Fruit fly (Drosophila melanogaster): ENCODE data around the gene Slc25A46b.

Gene Slc25A46b

dm6 chr2L:18141471-18142345 lies 45.3 kb downstream of the Slc25A46b start (continued):
- TF ChIP-seq CG11560 (tag; IDR thresholded peaks at IDR 0.05) = peak; percentile 28; the same call in 1 of the 3 replicates
- peak; percentile 4 for TF ChIP-seq maf-S (GFP tag; optimal IDR thresholded peaks at IDR 0.05)
- no peak for TF ChIP-seq yki (optimal IDR thresholded peaks at IDR 0.05)
- peak; percentile 20 for TF ChIP-seq kni (GFP tag; optimal IDR thresholded peaks at IDR 0.05)
- no peak for TF ChIP-seq CG11696 (GFP tag; IDR thresholded peaks at IDR 0.05)
- TF ChIP-seq nom (GFP tag; optimal IDR thresholded peaks at IDR 0.05) = peak; percentile 71
- peak; percentile 8 for TF ChIP-seq CG2202 (tag; optimal IDR thresholded peaks at IDR 0.05)
- TF ChIP-seq mirr (GFP tag; optimal IDR thresholded peaks at IDR 0.05) = peak; percentile 51
- TF ChIP-seq corto (GFP tag; optimal IDR thresholded peaks at IDR 0.05) = no peak
- TF ChIP-seq psq (GFP tag; optimal IDR thresholded peaks at IDR 0.05) = no peak
- peak; percentile 59 for TF ChIP-seq dysf (GFP tag; IDR thresholded peaks at IDR 0.05)
- TF ChIP-seq dpn (GFP tag; optimal IDR thresholded peaks at IDR 0.05) = peak; percentile 68 to 79
- peak; percentile 59 for TF ChIP-seq CG17568 (GFP tag; optimal IDR thresholded peaks at IDR 0.05)
- peak; percentile 64 for TF ChIP-seq CG8388 (GFP tag; optimal IDR thresholded peaks at IDR 0.05)
- no peak for TF ChIP-seq CG11456 (GFP tag; IDR thresholded peaks at IDR 0.05)
- no peak for TF ChIP-seq hkb (optimal IDR thresholded peaks at IDR 0.05)
- TF ChIP-seq hkb (GFP tag; IDR thresholded peaks at IDR 0.05) = no peak
- no peak for TF ChIP-seq prd (optimal IDR thresholded peaks at IDR 0.05)
- peak; percentile 62 for TF ChIP-seq prd (GFP tag; IDR thresholded peaks at IDR 0.05)
- TF ChIP-seq CG17385 (GFP tag; optimal IDR thresholded peaks at IDR 0.05) = peak; percentile 65
- peak; percentile 60; the same call in 1 of the 2 replicates for TF ChIP-seq CG32772 (GFP tag; IDR thresholded peaks at IDR 0.05)
- TF ChIP-seq inv (GFP tag; IDR thresholded peaks at IDR 0.05; ENCODE audit: partially characterized antibody) = no peak
- TF ChIP-seq tna (GFP tag; IDR thresholded peaks at IDR 0.05; ENCODE audit: partially characterized antibody) = no peak
- peak; percentile 17 for TF ChIP-seq fd3F (GFP tag; optimal IDR thresholded peaks at IDR 0.05)
- TF ChIP-seq CG15269 (tag; optimal IDR thresholded peaks at IDR 0.05) = peak; percentile 60
- TF ChIP-seq CG14860 (GFP tag; IDR thresholded peaks at IDR 0.05; ENCODE audit: partially characterized antibody) = no peak
- TF ChIP-seq gcm2 (GFP tag; optimal IDR thresholded peaks at IDR 0.05) = peak; percentile 42
- no peak for TF ChIP-seq CG4282 (GFP tag; optimal IDR thresholded peaks at IDR 0.05)
- no peak for TF ChIP-seq Dll (GFP tag; IDR thresholded peaks at IDR 0.05; ENCODE audit: partially characterized antibody)
- peak; percentile 83 for TF ChIP-seq CG17361 (GFP tag; IDR thresholded peaks at IDR 0.05)
- TF ChIP-seq crp (GFP tag; optimal IDR thresholded peaks at IDR 0.05) = peak in 1 of 2 experiments; percentile 21
- 0 out of 2 replicates have a peak, but pooled peaks have one; percentile 4 for TF ChIP-seq ssp (GFP tag; IDR thresholded peaks at IDR 0.05)
- TF ChIP-seq CG11398 (GFP tag; optimal IDR thresholded peaks at IDR 0.05) = peak; percentile 34
- TF ChIP-seq CG16815 (GFP tag; optimal IDR thresholded peaks at IDR 0.05) = peak; percentile 26
- no peak for TF ChIP-seq NFAT (GFP tag; IDR thresholded peaks at IDR 0.05)
- TF ChIP-seq CG31441 (GFP tag; IDR thresholded peaks at IDR 0.05) = peak; percentile 82
- no peak for TF ChIP-seq HLH4C (GFP tag; IDR thresholded peaks at IDR 0.05; ENCODE audit: partially characterized antibody)
- peak; percentile 9 for TF ChIP-seq NC2β (GFP tag; optimal IDR thresholded peaks at IDR 0.05)
- no peak for TF ChIP-seq CG10274 (GFP tag; optimal IDR thresholded peaks at IDR 0.05)
- peak; percentile 43 for TF ChIP-seq CG6654 (GFP tag; optimal IDR thresholded peaks at IDR 0.05)
- no peak for TF ChIP-seq Spps (tag; optimal IDR thresholded peaks at IDR 0.05)
- TF ChIP-seq fu2 (GFP tag; optimal IDR thresholded peaks at IDR 0.05) = peak; percentile 54
- TF ChIP-seq ems (GFP tag; optimal IDR thresholded peaks at IDR 0.05) = peak; percentile 40
- peak; percentile 64 for TF ChIP-seq so (GFP tag; IDR thresholded peaks at IDR 0.05)
- no peak for TF ChIP-seq lov (optimal IDR thresholded peaks at IDR 0.05)
- 0 out of 3 replicates have a peak, but pooled peaks have one; percentile 26 for TF ChIP-seq lov (GFP tag; IDR thresholded peaks at IDR 0.05)
- TF ChIP-seq ap (GFP tag; IDR thresholded peaks at IDR 0.05) = peak; percentile 48
- peak; percentile 46 for TF ChIP-seq CG11723 (GFP tag; optimal IDR thresholded peaks at IDR 0.05)
- TF ChIP-seq en (GFP tag; optimal IDR thresholded peaks at IDR 0.05) = no peak
- no peak for TF ChIP-seq jigr1 (GFP tag; IDR thresholded peaks at IDR 0.05)

Data from whole organism, embryonic.